Worm (Caenorhabditis elegans) whole organism, mixed stage, embryonic: Measurements from ENCODE around the gene rpc-2.

Source experiments
- M03D4.4 ChIP-seq: sonication (generic microtip); optimal IDR thresholded peaks from 2 replicates; lab custom pipeline; 2017; ENCODE audit warnings: mild to moderate bottlenecking, missing genetic modification characterization, missing compliant biosample characterization
- bed-3 ChIP-seq: fragments of 200-800 bp; sonication (Bioruptor generic); optimal IDR thresholded peaks from 3 replicates; lab custom pipeline; 2018; ENCODE audit warnings: mild to moderate bottlenecking, missing genetic modification characterization, moderate library complexity, missing compliant biosample characterization
- blmp-1 ChIP-seq: fragments of 150-350 bp; optimal IDR thresholded peaks from 2 replicates; lab custom pipeline; 2014; ENCODE audit warnings: missing biosample characterization, missing genetic modification characterization
- ceh-39 ChIP-seq: fragments of 150-350 bp; optimal IDR thresholded peaks from 2 replicates; lab custom pipeline; 2014; ENCODE audit warnings: missing biosample characterization, missing genetic modification characterization
- ceh-43 ChIP-seq: fragments of 200-800 bp; sonication (Bioruptor generic); optimal IDR thresholded peaks from 2 replicates; lab custom pipeline; 2018; ENCODE audit warnings: mild to moderate bottlenecking, missing genetic modification characterization, moderate library complexity, missing compliant biosample characterization
- ceh-83 ChIP-seq: fragments of 200-800 bp; sonication (Bioruptor generic); optimal IDR thresholded peaks from 2 replicates; lab custom pipeline; 2018; ENCODE audit warnings: mild to moderate bottlenecking, missing genetic modification characterization, missing compliant biosample characterization
- ces-1 ChIP-seq: fragments of 150-350 bp; optimal IDR thresholded peaks from 2 replicates; lab custom pipeline; 2014; ENCODE audit warnings: missing biosample characterization, missing genetic modification reagents, missing genetic modification characterization
- cnd-1 ChIP-seq: fragments of 200-800 bp; sonication (Bioruptor generic); optimal IDR thresholded peaks from 2 replicates; lab custom pipeline; 2018; ENCODE audit warnings: mild to moderate bottlenecking, missing genetic modification characterization, missing compliant biosample characterization
- drap-1 ChIP-seq: fragments of 200-800 bp; sonication (Bioruptor generic); optimal IDR thresholded peaks from 3 replicates; lab custom pipeline; 2018; ENCODE audit warnings: mild to moderate bottlenecking, missing genetic modification characterization, missing compliant biosample characterization
- elt-1 ChIP-seq: sonication (generic microtip); optimal IDR thresholded peaks from 2 replicates; lab custom pipeline; 2017; ENCODE audit warnings: missing genetic modification characterization, mild to moderate bottlenecking, missing compliant biosample characterization, antibody characterized with exemption, moderate library complexity, borderline replicate concordance; ENCODE audit not compliant: insufficient read depth
- elt-3 ChIP-seq: fragments of 150-350 bp; optimal IDR thresholded peaks from 2 replicates; lab custom pipeline; 2014; ENCODE audit warnings: missing biosample characterization, missing genetic modification characterization
- flh-1 ChIP-seq: fragments of 200-800 bp; sonication (Bioruptor generic); optimal IDR thresholded peaks from 2 replicates; lab custom pipeline; 2018; ENCODE audit warnings: mild to moderate bottlenecking, missing genetic modification characterization, moderate library complexity, missing compliant biosample characterization
- ham-2 ChIP-seq: fragments of 200-800 bp; sonication (Bioruptor generic); optimal IDR thresholded peaks from 2 replicates; lab custom pipeline; 2018; ENCODE audit warnings: mild to moderate bottlenecking, missing genetic modification characterization, missing compliant biosample characterization
- hlh-1 ChIP-seq: fragments of 150-350 bp; optimal IDR thresholded peaks from 2 replicates; lab custom pipeline; 2014; ENCODE audit warnings: missing biosample characterization, missing genetic modification reagents, missing genetic modification characterization
- lin-13 ChIP-seq: fragments of 150-350 bp; optimal IDR thresholded peaks from 2 replicates; lab custom pipeline; 2014; ENCODE audit warnings: missing biosample characterization, missing genetic modification characterization
- lin-32 ChIP-seq: fragments of 200-800 bp; sonication (Bioruptor generic); optimal IDR thresholded peaks from 2 replicates; lab custom pipeline; 2018; ENCODE audit warnings: mild to moderate bottlenecking, missing genetic modification characterization, missing compliant biosample characterization
- lsy-2 ChIP-seq: fragments of 150-350 bp; optimal IDR thresholded peaks from 2 replicates; lab custom pipeline; 2014; ENCODE audit warnings: missing biosample characterization, missing genetic modification characterization
- mab-5 ChIP-seq: fragments of 150-350 bp; optimal IDR thresholded peaks from 2 replicates; lab custom pipeline; 2014; ENCODE audit warnings: missing biosample characterization, missing genetic modification characterization
- mep-1 ChIP-seq: fragments of 150-350 bp; optimal IDR thresholded peaks from 2 replicates; lab custom pipeline; 2017; ENCODE audit warnings: missing biosample characterization, missing genetic modification reagents, missing genetic modification characterization, inconsistent platforms
- mls-2 ChIP-seq: sonication (generic microtip); optimal IDR thresholded peaks from 2 replicates; lab custom pipeline; 2016; ENCODE audit warnings: mild to moderate bottlenecking, missing genetic modification characterization, moderate library complexity, missing compliant biosample characterization
- nhr-12 ChIP-seq: fragments of 150-350 bp; optimal IDR thresholded peaks from 2 replicates; lab custom pipeline; 2014; ENCODE audit warnings: missing biosample characterization, missing genetic modification characterization
- nhr-2 ChIP-seq: fragments of 150-350 bp; optimal IDR thresholded peaks from 2 replicates; lab custom pipeline; 2014; ENCODE audit warnings: missing biosample characterization, missing genetic modification characterization
- nhr-237 ChIP-seq: fragments of 150-350 bp; optimal IDR thresholded peaks from 2 replicates; lab custom pipeline; 2014; ENCODE audit warnings: missing biosample characterization, missing genetic modification characterization
- nhr-28 ChIP-seq: fragments of 150-350 bp; optimal IDR thresholded peaks from 2 replicates; lab custom pipeline; 2014; ENCODE audit warnings: missing biosample characterization, missing genetic modification characterization
- nhr-76 ChIP-seq: sonication (generic microtip); optimal IDR thresholded peaks from 2 replicates; lab custom pipeline; 2017; ENCODE audit warnings: missing biosample characterization, missing genetic modification characterization
- pha-4 ChIP-seq: fragments of 150-350 bp; optimal IDR thresholded peaks from 2 replicates; lab custom pipeline; 2018; ENCODE audit warnings: missing biosample characterization, missing genetic modification reagents, missing genetic modification characterization
- sem-2 ChIP-seq: fragments of 200-800 bp; sonication (Bioruptor generic); optimal IDR thresholded peaks from 2 replicates; lab custom pipeline; 2018; ENCODE audit warnings: mild to moderate bottlenecking, missing genetic modification characterization, missing compliant biosample characterization
- snpc-4 ChIP-seq: fragments of 150-350 bp; optimal IDR thresholded peaks from 2 replicates; lab custom pipeline; 2014; ENCODE audit warnings: missing biosample characterization, missing genetic modification characterization
- sptf-1 ChIP-seq: sonication (generic microtip); optimal IDR thresholded peaks from 2 replicates; lab custom pipeline; 2017; ENCODE audit warnings: mild to moderate bottlenecking, missing genetic modification characterization, moderate library complexity, missing compliant biosample characterization
- tbx-8 ChIP-seq: fragments of 200-800 bp; sonication (Bioruptor generic); optimal IDR thresholded peaks from 2 replicates; lab custom pipeline; 2018; ENCODE audit warnings: mild to moderate bottlenecking, missing genetic modification characterization, moderate library complexity, missing compliant biosample characterization
- unc-120 ChIP-seq: sonication (generic microtip); optimal IDR thresholded peaks from 2 replicates; lab custom pipeline; 2017; ENCODE audit warnings: missing genetic modification characterization, missing compliant biosample characterization; ENCODE audit not compliant: poor library complexity, severe bottlenecking
- unc-39 ChIP-seq: fragments of 150-350 bp; optimal IDR thresholded peaks from 2 replicates; lab custom pipeline; 2014; ENCODE audit warnings: missing biosample characterization, missing genetic modification characterization
- unc-62 ChIP-seq: fragments of 150-350 bp; optimal IDR thresholded peaks from 2 replicates; lab custom pipeline; 2014; ENCODE audit warnings: missing biosample characterization, missing genetic modification reagents, missing genetic modification characterization
- zip-8 ChIP-seq: fragments of 150-350 bp; optimal IDR thresholded peaks from 2 replicates; lab custom pipeline; 2014; ENCODE audit warnings: missing biosample characterization, missing genetic modification characterization
- ztf-11 ChIP-seq: fragments of 150-350 bp; optimal IDR thresholded peaks from 2 replicates; lab custom pipeline; 2014; ENCODE audit warnings: missing biosample characterization, missing genetic modification characterization

The rpc-2 gene

ce11 chrIII:5591668-5592149 is 34.5 kb downstream of the rpc-2 start, which contains the start of the genes ddx-15 and ucr-1:
Gene ddx-15, minus strand, starts transcription at chrIII:5591718.
Gene ucr-1, plus strand, starts transcription at chrIII:5592135.
- TF ChIP-seq pha-4 (peak; percentile 41), lsy-2 (peak; percentile 76), mep-1 (tag; lab: Kevin White, UChicago) (peak; percentile 71), sem-2 (no peak), hlh-1 (no peak), unc-120 (peak; percentile 20), lin-13 (tag; lab: Kevin White, UChicago) (peak; percentile 55)

DNA sequence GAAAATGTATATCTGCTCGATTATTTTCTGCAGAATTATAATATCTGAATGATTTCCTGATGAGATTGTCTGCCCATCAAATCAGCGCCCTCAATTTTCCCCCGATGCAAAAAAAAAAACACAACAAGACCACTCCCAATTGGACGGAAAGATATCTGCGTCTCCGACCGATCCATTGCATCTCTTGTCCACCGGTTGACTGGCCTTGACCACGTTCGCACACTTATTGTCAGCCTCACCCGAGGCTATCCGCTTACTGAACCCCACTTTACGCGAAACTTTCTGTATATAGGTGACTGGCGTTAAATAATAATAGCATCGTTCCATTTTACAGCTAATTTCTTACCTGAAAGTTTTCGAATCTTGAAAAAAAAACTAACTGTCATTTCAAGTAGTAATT is 37.2 kb downstream of the rpc-2 start:
- no peak for TF ChIP-seq unc-39 (tag; lab: Kevin White, UChicago)
- no peak for TF ChIP-seq snpc-4
- no peak for TF ChIP-seq ceh-39 (tag; lab: Kevin White, UChicago)
- TF ChIP-seq unc-120 = no peak
- TF ChIP-seq ham-2 = peak; percentile 48
- TF ChIP-seq nhr-2 (tag; lab: Kevin White, UChicago) = peak; percentile 38
- TF ChIP-seq, all 35 proteins: peak for 2

DNA sequence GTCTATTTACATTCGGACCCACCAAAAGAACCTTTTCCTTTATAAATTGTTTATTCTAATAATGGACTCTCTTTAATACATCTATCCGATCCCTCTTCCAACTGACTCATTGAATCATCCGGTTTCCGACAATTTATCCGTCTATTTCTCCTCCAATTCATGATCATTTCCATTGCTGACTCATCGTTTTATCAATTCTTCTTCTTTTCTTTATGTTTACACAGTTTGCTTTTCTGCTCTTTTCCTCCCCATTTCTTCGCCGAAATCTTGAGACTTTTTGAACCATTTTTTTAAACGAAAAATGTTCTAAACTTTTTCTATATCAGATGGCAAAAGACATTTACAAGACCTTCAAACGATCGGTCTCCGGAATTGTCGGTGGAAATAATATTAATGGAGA is 38.3 kb downstream of the rpc-2 start, which contains the start of gene ced-6:
Gene ced-6 (plus strand): TSS at position 327 of the 400 bp plus-strand sequence.
- TF ChIP-seq nhr-2 (tag; lab: Kevin White, UChicago) (no peak), nhr-237 (no peak), pha-4 (no peak), nhr-12 (tag; lab: Kevin White, UChicago) (no peak), sptf-1 (no peak), ztf-11 (tag; lab: Kevin White, UChicago) (no peak), blmp-1 (tag; lab: Kevin White, UChicago) (no peak), ces-1 (no peak), sem-2 (no peak), lin-32 (GFP tag; lab: Kevin White, UChicago) (no peak), unc-120 (no peak), tbx-8 (GFP tag; lab: Kevin White, UChicago) (no peak), unc-39 (tag; lab: Kevin White, UChicago) (no peak), ceh-83 (no peak), elt-1 (no peak)

- no peak for TF ChIP-seq nhr-237
- TF ChIP-seq cnd-1 (tag; lab: Kevin White, UChicago) = no peak
- no peak for TF ChIP-seq mab-5 (tag; lab: Kevin White, UChicago)
- TF ChIP-seq ceh-43 = no peak
- no peak for TF ChIP-seq elt-3
- no peak for TF ChIP-seq blmp-1 (tag; lab: Kevin White, UChicago)
- TF ChIP-seq hlh-1 = no peak
- no peak for TF ChIP-seq sptf-1
- TF ChIP-seq unc-120 = no peak
- no peak for TF ChIP-seq ces-1
- no peak for TF ChIP-seq pha-4
- no peak for TF ChIP-seq snpc-4
- no peak for TF ChIP-seq drap-1
- no peak for TF ChIP-seq bed-3 (GFP tag; lab: Kevin White, UChicago)
These were observed 42.8 kb downstream of the rpc-2 start, which contains the start of gene wdr-37 for ce11 chrIII:5599958-5600357. Gene wdr-37, minus strand, starts transcription at chrIII:5600058.

DNA sequence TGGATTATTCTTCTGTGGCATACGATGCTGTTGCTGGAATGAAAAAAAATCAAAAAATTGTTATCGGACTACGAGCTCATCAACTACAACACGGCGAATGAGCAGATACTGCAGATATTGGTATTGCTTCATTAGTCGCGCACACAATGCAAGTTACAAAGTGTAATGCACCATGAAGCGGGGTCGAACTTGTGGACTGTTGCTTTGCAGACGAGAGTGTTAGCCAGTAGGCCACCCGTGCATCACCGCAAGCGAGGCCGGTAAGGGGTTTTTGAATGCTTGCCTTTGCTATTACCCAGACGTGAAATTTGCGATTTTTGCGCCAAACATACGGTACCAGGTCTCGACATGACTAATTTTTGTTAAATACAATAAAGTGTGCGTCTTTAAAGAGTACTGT is 44.8 kb downstream of the rpc-2 start:
- TF ChIP-seq cnd-1 (tag; lab: Kevin White, UChicago) = peak; percentile 97
- TF ChIP-seq mep-1 (tag; lab: Kevin White, UChicago) = peak; percentile 47
- TF ChIP-seq mls-2 (tag; lab: Kevin White, UChicago) = peak; percentile 97
- TF ChIP-seq M03D4.4 (tag; lab: Kevin White, UChicago) = peak; percentile 97
- no peak for TF ChIP-seq zip-8 (tag; lab: Kevin White, UChicago)
- no peak for TF ChIP-seq snpc-4
- no peak for TF ChIP-seq nhr-12 (tag; lab: Kevin White, UChicago)
- TF ChIP-seq flh-1 (GFP tag; lab: Kevin White, UChicago) = peak; percentile 92
- TF ChIP-seq unc-62 = peak; percentile 30
- TF ChIP-seq lin-13 (tag; lab: Kevin White, UChicago) = peak; percentile 87
- no peak for TF ChIP-seq mab-5 (tag; lab: Kevin White, UChicago)
- TF ChIP-seq elt-1 = no peak
- TF ChIP-seq pha-4 = peak; percentile 95
- peak; percentile 12 for TF ChIP-seq nhr-237
- peak; percentile 97 for TF ChIP-seq drap-1
- no peak for TF ChIP-seq ceh-39 (tag; lab: Kevin White, UChicago)
- peak; percentile 70 for TF ChIP-seq nhr-28 (tag; lab: Kevin White, UChicago)
- peak; percentile 86 for TF ChIP-seq bed-3 (GFP tag; lab: Kevin White, UChicago)
- TF ChIP-seq elt-3 = no peak
- peak; percentile 70 for TF ChIP-seq unc-39 (tag; lab: Kevin White, UChicago)
- TF ChIP-seq lin-32 (GFP tag; lab: Kevin White, UChicago) = peak; percentile 94
- no peak for TF ChIP-seq blmp-1 (tag; lab: Kevin White, UChicago)
- TF ChIP-seq ceh-83 = peak; percentile 98
- peak; percentile 96 for TF ChIP-seq sptf-1
- TF ChIP-seq nhr-76 (tag; lab: Kevin White, UChicago) = peak; percentile 47
- TF ChIP-seq sem-2 = peak; percentile 96
- TF ChIP-seq lsy-2 = peak; percentile 42
- peak; percentile 84 for TF ChIP-seq unc-120
- no peak for TF ChIP-seq nhr-2 (tag; lab: Kevin White, UChicago)
- peak; percentile 94 for TF ChIP-seq ham-2
- peak; percentile 89 for TF ChIP-seq ceh-43
- TF ChIP-seq ztf-11 (tag; lab: Kevin White, UChicago) = peak; percentile 70
- TF ChIP-seq tbx-8 (GFP tag; lab: Kevin White, UChicago) = peak; percentile 96
- no peak for TF ChIP-seq ces-1
- TF ChIP-seq hlh-1 = peak; percentile 70
